Worm (Caenorhabditis elegans): Measurements from ENCODE around the gene F46F2.3.

DNA sequence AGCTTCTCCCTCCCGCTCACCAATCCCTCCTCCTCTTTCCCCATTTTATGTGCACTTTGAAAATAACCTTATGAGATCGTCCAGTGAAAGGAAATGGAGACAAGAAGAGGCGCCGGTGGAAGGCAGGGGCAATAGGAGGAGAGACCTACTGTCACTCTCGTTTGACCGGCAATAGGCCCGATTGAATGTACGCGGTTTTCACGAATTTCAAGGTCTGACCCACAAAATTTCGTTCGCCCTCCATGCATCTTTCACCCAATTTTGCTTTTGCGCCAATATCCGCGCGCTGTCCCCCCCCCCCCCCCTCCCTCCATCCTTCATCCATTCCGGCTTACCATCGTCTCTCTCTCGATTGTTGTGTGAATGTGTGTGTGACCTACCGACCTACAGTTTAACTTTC, 47.6 kb upstream of the F46F2.3 start:
- TF ChIP-seq ama-1 (optimal IDR thresholded peaks at IDR 0.05) (no peak), zag-1 (tag; optimal IDR thresholded peaks at IDR 0.05) (no peak), pag-3 (tag; optimal IDR thresholded peaks at IDR 0.05; ENCODE audit: borderline replicate concordance, insufficient read depth) (no peak), fkh-10 (GFP tag; optimal IDR thresholded peaks at IDR 0.05) (no peak), mdl-1 (tag; optimal IDR thresholded peaks at IDR 0.05) (no peak), rnt-1 (tag; optimal IDR thresholded peaks at IDR 0.05) (no peak), aha-1 (tag; optimal IDR thresholded peaks at IDR 0.05) (no peak), ztf-11 (tag; optimal IDR thresholded peaks at IDR 0.05) (no peak), nhr-11 (tag; optimal IDR thresholded peaks at IDR 0.05) (no peak), hlh-4 (tag; optimal IDR thresholded peaks at IDR 0.05) (no peak)
